Worm (Caenorhabditis elegans): ENCODE data around the gene Y57A10A.4.

Gene Y57A10A.4

ce11 chrII:12107840-12108239 lies 43.9 kb upstream of the Y57A10A.4 start, which contains the start of gene Y17G7B.18:
Y17G7B.18 (minus strand) TSS chrII:12107857.
- TF ChIP-seq egl-27 (tag; optimal IDR thresholded peaks at IDR 0.05) (no peak), ceh-9 (tag; optimal IDR thresholded peaks at IDR 0.05) (no peak), ceh-28 (tag; optimal IDR thresholded peaks at IDR 0.05) (peak; percentile 29), aly-2 (tag; optimal IDR thresholded peaks at IDR 0.05) (no peak), fkh-2 (tag; optimal IDR thresholded peaks at IDR 0.05) (no peak), nhr-28 (tag; optimal IDR thresholded peaks at IDR 0.05) (no peak), egl-5 (tag; optimal IDR thresholded peaks at IDR 0.05) (peak; percentile 39), hmg-11 (tag; optimal IDR thresholded peaks at IDR 0.05) (peak; percentile 78), pha-4 (tag; optimal IDR thresholded peaks at IDR 0.05) (peak; percentile 87), elt-3 (tag; optimal IDR thresholded peaks at IDR 0.05) (no peak), nhr-12 (tag; optimal IDR thresholded peaks at IDR 0.05) (no peak), nhr-76 (tag; optimal IDR thresholded peaks at IDR 0.05) (no peak), lin-15B (tag; optimal IDR thresholded peaks at IDR 0.05) (peak; percentile 84), fkh-10 (GFP tag; optimal IDR thresholded peaks at IDR 0.05) (peak; percentile 58), pqm-1 (tag; optimal IDR thresholded peaks at IDR 0.05) (no peak), ztf-4 (tag; optimal IDR thresholded peaks at IDR 0.05) (no peak), eor-1 (tag; optimal IDR thresholded peaks at IDR 0.05) (no peak), nhr-43 (tag; optimal IDR thresholded peaks at IDR 0.05; ENCODE audit: poor library complexity, severe bottlenecking) (no peak), nhr-23 (tag; optimal IDR thresholded peaks at IDR 0.05) (peak; percentile 53), mdl-1 (tag; optimal IDR thresholded peaks at IDR 0.05) (no peak), lsy-12 (tag; optimal IDR thresholded peaks at IDR 0.05) (no peak), unc-39 (tag; optimal IDR thresholded peaks at IDR 0.05) (no peak), ceh-16 (tag; optimal IDR thresholded peaks at IDR 0.05) (no peak), nhr-11 (tag; optimal IDR thresholded peaks at IDR 0.05) (no peak), ztf-11 (tag; optimal IDR thresholded peaks at IDR 0.05) (no peak), ceh-82 (tag; optimal IDR thresholded peaks at IDR 0.05) (peak; percentile 33), elt-2 (tag; optimal IDR thresholded peaks at IDR 0.05) (no peak), snpc-4 (tag; optimal IDR thresholded peaks at IDR 0.05) (peak; percentile 64), mml-1 (tag; optimal IDR thresholded peaks at IDR 0.05) (no peak), lin-39 (tag; optimal IDR thresholded peaks at IDR 0.05) (peak; percentile 26), skn-1 (tag; optimal IDR thresholded peaks at IDR 0.05) (peak; percentile 71), zag-1 (tag; optimal IDR thresholded peaks at IDR 0.05) (no peak), nfya-1 (tag; optimal IDR thresholded peaks at IDR 0.05; ENCODE audit: insufficient read depth) (peak; percentile 83), unc-62 (GFP tag; optimal IDR thresholded peaks at IDR 0.05) (no peak), nhr-237 (tag; optimal IDR thresholded peaks at IDR 0.05) (no peak), tbx-2 (tag; optimal IDR thresholded peaks at IDR 0.05) (no peak), R02D3.7 (tag; optimal IDR thresholded peaks at IDR 0.05) (peak; percentile 47), elt-1 (tag; optimal IDR thresholded peaks at IDR 0.05) (no peak), daf-12 (tag; optimal IDR thresholded peaks at IDR 0.05) (no peak), nhr-77 (tag; optimal IDR thresholded peaks at IDR 0.05) (no peak), fos-1 (tag; optimal IDR thresholded peaks at IDR 0.05) (no peak), sea-2 (GFP tag; optimal IDR thresholded peaks at IDR 0.05) (no peak), ama-1 (optimal IDR thresholded peaks at IDR 0.05) (no peak), ZK546.5 (tag; optimal IDR thresholded peaks at IDR 0.05) (no peak), nhr-67 (tag; optimal IDR thresholded peaks at IDR 0.05) (no peak), jun-1 (tag; optimal IDR thresholded peaks at IDR 0.05) (no peak), nhr-25 (tag; optimal IDR thresholded peaks at IDR 0.05) (peak; percentile 36)

ce11 chrII:12108843-12109242 lies 42.9 kb upstream of the Y57A10A.4 start:
- no peak for TF ChIP-seq fkh-2 (tag; optimal IDR thresholded peaks at IDR 0.05)
- peak; percentile 88 for TF ChIP-seq nfya-1 (tag; optimal IDR thresholded peaks at IDR 0.05; ENCODE audit: insufficient read depth)

Data from whole organism, L3 larva.